Worm (Caenorhabditis elegans) whole organism, mixed stage, embryonic: Measurements from ENCODE around the gene F21C10.19.

Experiments used
- elt-1 ChIP-seq: sonication (generic microtip); optimal IDR thresholded peaks from 2 replicates; lab custom pipeline; 2017; ENCODE audit warnings: missing genetic modification characterization, mild to moderate bottlenecking, missing compliant biosample characterization, antibody characterized with exemption, moderate library complexity, borderline replicate concordance; ENCODE audit not compliant: insufficient read depth
- lin-13 ChIP-seq: fragments of 150-350 bp; optimal IDR thresholded peaks from 2 replicates; lab custom pipeline; 2014; ENCODE audit warnings: missing biosample characterization, missing genetic modification characterization
- snpc-4 ChIP-seq: fragments of 150-350 bp; optimal IDR thresholded peaks from 2 replicates; lab custom pipeline; 2014; ENCODE audit warnings: missing biosample characterization, missing genetic modification characterization

DNA sequence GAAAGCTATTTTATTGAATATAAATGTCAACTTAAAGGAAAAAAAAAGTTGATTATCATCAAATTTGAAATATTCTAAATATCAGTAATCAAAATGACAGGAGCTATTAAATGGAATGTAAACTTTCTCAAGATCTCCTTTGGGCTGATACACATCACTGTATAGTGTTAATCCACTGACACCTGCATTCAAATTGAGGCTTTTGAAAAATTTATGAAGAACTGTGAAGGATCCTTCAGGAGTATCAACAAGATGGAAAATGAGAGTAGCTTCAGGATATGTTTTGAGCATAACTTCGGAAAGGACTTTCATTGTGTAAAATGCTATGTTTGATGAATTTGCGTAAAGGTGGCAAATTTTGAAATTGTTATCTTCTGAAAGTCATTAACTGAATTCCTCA lies 33.7 kb upstream of the F21C10.19 start:
- no peak for TF ChIP-seq elt-1 (tag; lab: Kevin White, UChicago)
- TF ChIP-seq lin-13 (tag; lab: Kevin White, UChicago): no peak
- TF ChIP-seq snpc-4 (tag; lab: Kevin White, UChicago): no peak
